Comparison of ENCODE assay signal across 2 worm cellular contexts in the genomic region with DNA sequence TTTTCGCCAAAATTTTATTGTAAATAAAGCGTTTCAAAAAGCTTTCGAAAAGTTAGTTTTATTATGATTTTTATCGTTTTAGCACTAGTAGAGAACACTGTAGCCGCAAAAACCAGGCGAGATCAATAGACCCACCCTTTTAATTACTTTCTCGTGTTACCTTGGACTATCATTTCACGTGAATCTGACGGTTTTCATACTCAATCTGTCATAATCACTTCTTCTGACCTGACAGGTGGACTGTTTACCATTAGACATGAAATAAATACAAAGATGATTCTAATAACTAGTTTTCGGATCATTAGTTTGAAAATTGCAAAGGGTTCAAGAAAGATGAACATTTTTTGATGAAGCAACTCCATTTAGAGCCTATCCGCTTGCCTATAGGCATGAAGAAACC.
TF ChIP-seq lines count a peak whose summit lies in the region.

No protein-coding gene starts in this region.

TF ChIP-seq in whole organism, L3 larva, 47 proteins besides CTCF, POLR2A, EP300 and RAD21 (continued from another document):
- TF ChIP-seq ceh-28 (tag; optimal IDR thresholded peaks at IDR 0.05; lab: Kevin White, UChicago): no peak
- no peak for TF ChIP-seq jun-1 (tag; optimal IDR thresholded peaks at IDR 0.05; lab: Kevin White, UChicago)
- TF ChIP-seq egl-5 (tag; optimal IDR thresholded peaks at IDR 0.05; lab: Kevin White, UChicago): no peak
- no peak for TF ChIP-seq lin-15B (tag; optimal IDR thresholded peaks at IDR 0.05; lab: Kevin White, UChicago)
- TF ChIP-seq zag-1 (tag; optimal IDR thresholded peaks at IDR 0.05; lab: Kevin White, UChicago): no peak
- no peak for TF ChIP-seq fkh-2 (tag; optimal IDR thresholded peaks at IDR 0.05; lab: Kevin White, UChicago)
- peak; percentile 41 for TF ChIP-seq egl-27 (tag; optimal IDR thresholded peaks at IDR 0.05; lab: Kevin White, UChicago)

TF ChIP-seq in whole organism, L4 larva, 104 proteins besides CTCF, POLR2A, EP300 and RAD21 (continued from another document):
- TF ChIP-seq hlh-11 (tag; optimal IDR thresholded peaks at IDR 0.05; lab: Kevin White, UChicago) (peak; percentile 24), T26A8.4 (GFP tag; IDR thresholded peaks at IDR 0.05; lab: Robert Waterston, UW) (no peak), F37D6.2 (tag; optimal IDR thresholded peaks at IDR 0.05; lab: Kevin White, UChicago) (no peak), nhr-111 (GFP tag; optimal IDR thresholded peaks at IDR 0.05; lab: Kevin White, UChicago) (no peak), nhr-10 (tag; optimal IDR thresholded peaks at IDR 0.05; lab: Kevin White, UChicago) (no peak), lir-3 (tag; optimal IDR thresholded peaks at IDR 0.05; lab: Kevin White, UChicago) (no peak), sdz-12 (GFP tag; optimal IDR thresholded peaks at IDR 0.05; lab: Kevin White, UChicago) (no peak), nhr-48 (tag; optimal IDR thresholded peaks at IDR 0.05; lab: Kevin White, UChicago) (no peak), ceh-62 (tag; optimal IDR thresholded peaks at IDR 0.05; lab: Kevin White, UChicago) (no peak), gei-8 (GFP tag; optimal IDR thresholded peaks at IDR 0.05; lab: Kevin White, UChicago) (no peak), ceh-28 (tag; optimal IDR thresholded peaks at IDR 0.05; lab: Kevin White, UChicago) (no peak), unc-62 (GFP tag; optimal IDR thresholded peaks at IDR 0.05 in 1 of 2; lab: Kevin White, UChicago) (peak in 1 of 2 experiments; percentile 100), unc-62 (tag; optimal IDR thresholded peaks at IDR 0.05; lab: Kevin White, UChicago) (no peak), unc-130 (GFP tag; optimal IDR thresholded peaks at IDR 0.05; lab: Kevin White, UChicago) (no peak), R02D3.7 (tag; optimal IDR thresholded peaks at IDR 0.05; lab: Kevin White, UChicago) (no peak), nhr-76 (tag; optimal IDR thresholded peaks at IDR 0.05; lab: Kevin White, UChicago) (no peak), lin-13 (GFP tag; optimal IDR thresholded peaks at IDR 0.05; lab: Kevin White, UChicago) (no peak), set-16 (GFP tag; IDR thresholded peaks at IDR 0.05; lab: Robert Waterston, UW) (no peak), nhr-77 (tag; optimal IDR thresholded peaks at IDR 0.05; lab: Kevin White, UChicago) (no peak), rbr-2 (tag; optimal IDR thresholded peaks at IDR 0.05; lab: Kevin White, UChicago) (no peak), ceh-20 (GFP tag; IDR thresholded peaks at IDR 0.05; lab: Robert Waterston, UW) (peak; percentile 60; the same call in 1 of the 2 replicates), zfp-2 (tag; optimal IDR thresholded peaks at IDR 0.05; lab: Kevin White, UChicago) (no peak), ctbp-1 (GFP tag; IDR thresholded peaks at IDR 0.05; lab: Robert Waterston, UW) (no peak), F10B5.3 (tag; optimal IDR thresholded peaks at IDR 0.05; lab: Kevin White, UChicago) (no peak), zip-11 (GFP tag; IDR thresholded peaks at IDR 0.05; lab: Robert Waterston, UW) (no peak), egl-27 (tag; optimal IDR thresholded peaks at IDR 0.05; lab: Kevin White, UChicago) (no peak), tag-97 (GFP tag; IDR thresholded peaks at IDR 0.05; lab: Robert Waterston, UW) (no peak), tra-1 (GFP tag; IDR thresholded peaks at IDR 0.05; lab: Robert Waterston, UW) (no peak), aly-2 (tag; optimal IDR thresholded peaks at IDR 0.05; lab: Kevin White, UChicago) (no peak)
